Worm (Caenorhabditis elegans): ENCODE results near the gene igcm-2.

igcm-2 gene

DNA sequence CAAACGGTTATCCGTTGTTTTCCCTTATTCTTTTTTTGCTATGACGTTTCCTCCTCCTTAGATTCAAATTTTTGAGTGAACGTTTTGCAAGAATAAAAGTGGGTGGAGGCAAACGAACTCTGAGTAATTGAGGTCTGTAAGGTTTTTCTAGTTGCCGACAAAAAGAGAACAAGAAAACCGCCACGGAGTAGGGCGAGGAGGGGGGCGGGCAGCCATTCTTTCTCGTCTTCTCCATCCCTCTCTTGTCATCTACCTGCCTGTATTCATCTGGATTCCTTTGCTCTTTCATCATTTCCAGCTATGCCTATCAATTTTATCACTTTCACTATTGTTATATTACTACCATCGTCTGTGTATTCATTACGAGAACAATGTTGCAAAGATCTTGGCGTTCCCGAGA, 6.2 kb downstream of the igcm-2 start, which contains the start of gene igdb-3:
Gene igdb-3, plus strand, starts transcription at position 301 of the 400 bp plus-strand sequence.
- TF ChIP-seq madf-6 (GFP tag; IDR thresholded peaks at IDR 0.05) (no peak), somi-1 (GFP tag; optimal IDR thresholded peaks at IDR 0.05) (no peak), ceh-79 (tag; optimal IDR thresholded peaks at IDR 0.05) (no peak), madf-3 (GFP tag; IDR thresholded peaks at IDR 0.05) (no peak), nhr-90 (tag; optimal IDR thresholded peaks at IDR 0.05) (no peak), mcd-1 (GFP tag; IDR thresholded peaks at IDR 0.05) (no peak), bed-1 (GFP tag; IDR thresholded peaks at IDR 0.05) (no peak), ztf-22 (GFP tag; optimal IDR thresholded peaks at IDR 0.05) (no peak), unc-62 (GFP tag; optimal IDR thresholded peaks at IDR 0.05) (no peak), athp-1 (tag; optimal IDR thresholded peaks at IDR 0.05) (no peak), hlh-26 (GFP tag; conservative IDR thresholded peaks at IDR 0.05) (no peak), repo-1 (tag; optimal IDR thresholded peaks at IDR 0.05) (no peak), F55B11.4 (tag; optimal IDR thresholded peaks at IDR 0.05; ENCODE audit: borderline replicate concordance, insufficient read depth) (no peak), Y53F4B.3 (GFP tag; IDR thresholded peaks at IDR 0.05) (no peak), F57A8.1 (GFP tag; optimal IDR thresholded peaks at IDR 0.05) (no peak), ztf-18 (tag; optimal IDR thresholded peaks at IDR 0.05) (no peak), mel-28 (tag; optimal IDR thresholded peaks at IDR 0.05; ENCODE audit: borderline replicate concordance) (no peak), ets-4 (GFP tag; optimal IDR thresholded peaks at IDR 0.05) (no peak)

- no peak for TF ChIP-seq ztf-6 (GFP tag; IDR thresholded peaks at IDR 0.05)
- TF ChIP-seq athp-1 (tag; optimal IDR thresholded peaks at IDR 0.05): no peak
- no peak for TF ChIP-seq egl-18 (GFP tag; IDR thresholded peaks at IDR 0.05)
- TF ChIP-seq chd-7 (tag; optimal IDR thresholded peaks at IDR 0.05): no peak
- TF ChIP-seq mcd-1 (GFP tag; IDR thresholded peaks at IDR 0.05): no peak
- no peak for TF ChIP-seq efl-1 (GFP tag; optimal IDR thresholded peaks at IDR 0.05)
- no peak for TF ChIP-seq madf-10 (tag; optimal IDR thresholded peaks at IDR 0.05)
- TF ChIP-seq lin-40 (tag; optimal IDR thresholded peaks at IDR 0.05): no peak
- no peak for TF ChIP-seq nhr-90 (tag; optimal IDR thresholded peaks at IDR 0.05)
- TF ChIP-seq bed-1 (GFP tag; IDR thresholded peaks at IDR 0.05): no peak
- no peak for TF ChIP-seq rec-8 (tag; optimal IDR thresholded peaks at IDR 0.05)
- TF ChIP-seq F49E8.2 (tag; optimal IDR thresholded peaks at IDR 0.05; ENCODE audit: insufficient read depth): no peak
- TF ChIP-seq ceh-79 (tag; optimal IDR thresholded peaks at IDR 0.05): no peak
- no peak for TF ChIP-seq rcor-1 (GFP tag; IDR thresholded peaks at IDR 0.05)
- no peak for TF ChIP-seq lag-1 (GFP tag; IDR thresholded peaks at IDR 0.05)
- no peak for TF ChIP-seq somi-1 (GFP tag; optimal IDR thresholded peaks at IDR 0.05)
- TF ChIP-seq Y53G8AR.9 (GFP tag; conservative IDR thresholded peaks at IDR 0.05): no peak
Measured at ce11 chrX:6384537-6384936, 6.9 kb downstream of the igcm-2 start.

- TF ChIP-seq mes-4 (tag; optimal IDR thresholded peaks at IDR 0.05) (no peak), hmg-1.2 (GFP tag; IDR thresholded peaks at IDR 0.05) (no peak), sea-2 (GFP tag; IDR thresholded peaks at IDR 0.05) (no peak), attf-6 (GFP tag; IDR thresholded peaks at IDR 0.05) (no peak), hsf-1 (GFP tag; IDR thresholded peaks at IDR 0.05) (no peak), aptf-2 (GFP tag; conservative IDR thresholded peaks at IDR 0.05) (no peak), bed-2 (GFP tag; IDR thresholded peaks at IDR 0.05) (no peak), Y53G8AR.9 (GFP tag; conservative IDR thresholded peaks at IDR 0.05) (no peak), egrh-3 (GFP tag; IDR thresholded peaks at IDR 0.05) (no peak), nfya-2 (GFP tag; IDR thresholded peaks at IDR 0.05) (no peak), efl-1 (GFP tag; optimal IDR thresholded peaks at IDR 0.05) (no peak), lsy-27 (tag; optimal IDR thresholded peaks at IDR 0.05; ENCODE audit: borderline replicate concordance, insufficient read depth) (no peak), Y56A3A.18 (GFP tag; IDR thresholded peaks at IDR 0.05) (no peak), atf-7 (tag; optimal IDR thresholded peaks at IDR 0.05) (no peak), zfh-2 (GFP tag; conservative IDR thresholded peaks at IDR 0.05) (no peak), madf-6 (GFP tag; IDR thresholded peaks at IDR 0.05) (no peak), madf-10 (tag; optimal IDR thresholded peaks at IDR 0.05) (no peak), nhr-80 (tag; optimal IDR thresholded peaks at IDR 0.05) (no peak), hlh-12 (tag; optimal IDR thresholded peaks at IDR 0.05) (no peak)
Measured at ce11 chrX:6382930-6383329, 8.5 kb downstream of the igcm-2 start.

All from whole organism, young adult.